Fruit fly (Drosophila melanogaster) whole organism: Measurements from ENCODE around the gene CG5078.

Experiments
- CG8478 ChIP-seq: fragments of >200 bp; optimal IDR thresholded peaks from 2 replicates; lab custom pipeline; 2018; ENCODE audit warnings: inconsistent platforms
- Dll ChIP-seq: fragments of >200 bp; optimal IDR thresholded peaks from 2 replicates; lab custom pipeline; 2017
- EcR ChIP-seq, 2 experiments: fragments of >200 bp; optimal IDR thresholded peaks; 2 replicates each; lab custom pipeline; 2017; ENCODE audit warnings: missing biosample characterization in 2 of 2, missing genetic modification characterization in 2 of 2, missing genetic modification reagents in 2 of 2
- pan ChIP-seq: fragments of >200 bp; optimal IDR thresholded peaks from 2 replicates; lab custom pipeline; 2017
- psq ChIP-seq: fragments of >200 bp; optimal IDR thresholded peaks from 2 replicates; lab custom pipeline; 2017
- usp ChIP-seq: fragments of >200 bp; optimal IDR thresholded peaks from 2 replicates; lab custom pipeline; 2017; ENCODE audit warnings: missing biosample characterization, missing genetic modification characterization, mixed read lengths

The CG5078 gene

DNA sequence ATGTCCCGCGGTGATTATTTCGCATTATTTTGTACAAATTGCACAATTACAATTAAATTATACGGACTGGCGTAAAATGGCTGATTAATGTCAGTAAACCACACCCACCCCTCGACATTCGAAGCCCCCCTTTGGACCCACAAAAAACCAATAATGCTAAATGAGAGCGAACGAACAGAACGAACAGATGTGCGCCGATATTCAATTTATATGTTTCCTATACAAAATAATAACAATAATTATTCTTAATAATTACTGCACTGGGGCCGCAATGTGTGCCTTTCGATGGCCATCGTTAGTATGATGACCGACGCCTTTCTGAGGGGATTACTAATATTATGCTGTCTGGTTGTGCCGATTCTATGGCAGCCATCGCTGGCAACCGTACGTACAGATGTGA lies 27.6 kb downstream of the CG5078 start, which contains the start of gene CG13250:
Gene CG13250, plus strand, starts transcription at position 301 of the 400 bp plus-strand sequence.
- TF ChIP-seq usp (no peak), pan (no peak), psq (no peak), CG8478 (lab: Kevin White, UChicago) (no peak), Dll (no peak), EcR (GFP tag; optimal IDR thresholded peaks at IDR 0.05; lab: Kevin White, UChicago) (no peak)

- no peak for TF ChIP-seq psq
- no peak for TF ChIP-seq Dll
- no peak for TF ChIP-seq pan
- TF ChIP-seq usp: no peak
- no peak for TF ChIP-seq EcR (GFP tag; optimal IDR thresholded peaks at IDR 0.05; lab: Kevin White, UChicago)
- TF ChIP-seq CG8478 (lab: Kevin White, UChicago): no peak
Measured at dm6 chr3L:20536919-20537318, 31.1 kb downstream of the CG5078 start.

dm6 chr3L:20537655-20538300 lies 31.9 kb downstream of the CG5078 start:
- TF ChIP-seq Dll: no peak
- no peak for TF ChIP-seq pan
- TF ChIP-seq usp: no peak
- TF ChIP-seq CG8478 (lab: Kevin White, UChicago): no peak
- no peak for TF ChIP-seq psq
- TF ChIP-seq EcR (GFP tag; optimal IDR thresholded peaks at IDR 0.05; lab: Kevin White, UChicago): no peak

DNA sequence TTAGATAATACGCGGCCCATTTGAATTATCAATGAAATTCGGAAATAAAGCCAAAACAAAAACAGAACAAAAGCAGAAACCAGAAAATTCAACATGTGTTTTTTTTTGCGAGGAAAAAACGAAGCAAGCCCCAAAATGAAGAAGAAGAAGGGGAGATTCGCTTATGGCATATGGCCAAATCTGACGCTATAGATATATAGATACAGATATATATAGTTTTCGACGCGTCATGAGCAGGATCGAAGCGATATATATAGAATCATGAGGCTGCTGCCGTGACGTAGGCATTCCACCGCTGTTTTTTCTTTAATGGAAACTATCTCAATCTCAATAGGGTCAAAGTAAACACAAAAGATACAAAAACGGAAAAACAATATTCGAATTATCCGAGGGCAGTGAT lies 32.6 kb downstream of the CG5078 start:
- TF ChIP-seq EcR (GFP tag; optimal IDR thresholded peaks at IDR 0.05; lab: Kevin White, UChicago) (no peak), CG8478 (lab: Kevin White, UChicago) (no peak), Dll (no peak), psq (no peak), pan (no peak), usp (no peak)

DNA sequence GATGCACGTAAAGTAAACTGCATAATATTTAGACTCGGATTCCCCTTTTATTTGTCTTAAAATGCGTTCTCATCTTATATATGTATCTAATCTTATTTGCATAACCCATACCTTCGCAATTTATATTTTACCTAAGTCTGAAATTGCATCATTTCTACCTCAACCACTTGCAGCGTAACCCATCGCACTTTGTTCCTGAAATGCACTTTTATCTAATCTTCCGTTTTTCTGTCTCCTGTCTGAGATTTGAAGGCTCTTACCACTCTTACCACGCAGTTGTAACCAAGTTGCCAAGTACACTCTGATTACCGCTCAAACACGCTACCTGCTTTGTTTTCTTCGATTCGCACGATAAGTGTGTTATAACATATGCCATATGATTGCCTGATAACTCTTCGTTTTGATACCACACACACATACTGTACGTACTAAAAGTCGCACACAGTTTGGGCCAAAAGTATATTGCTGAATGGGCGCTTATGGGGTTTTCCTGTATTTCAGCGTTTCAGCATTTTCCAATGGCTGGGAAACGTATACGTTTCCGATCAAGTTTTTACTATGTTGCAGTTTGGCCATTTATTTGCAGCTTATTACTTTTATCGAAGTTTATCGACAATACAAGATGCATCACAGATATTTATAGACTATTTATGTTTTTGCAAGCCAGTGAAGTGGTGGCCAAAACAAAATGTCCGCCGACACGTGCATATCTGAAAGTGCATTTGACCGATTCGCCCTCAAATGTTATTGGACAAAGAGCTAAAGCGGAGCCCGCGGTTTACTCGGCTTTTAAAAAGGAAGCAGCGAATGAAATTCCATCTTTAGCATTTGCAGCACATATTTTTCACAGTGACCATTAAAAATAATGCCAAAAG lies 33.5 kb downstream of the CG5078 start:
- TF ChIP-seq pan: no peak
- no peak for TF ChIP-seq EcR (GFP tag; optimal IDR thresholded peaks at IDR 0.05; lab: Kevin White, UChicago)
- no peak for TF ChIP-seq Dll
- TF ChIP-seq CG8478 (lab: Kevin White, UChicago): no peak
- TF ChIP-seq psq: no peak
- TF ChIP-seq usp: no peak

DNA sequence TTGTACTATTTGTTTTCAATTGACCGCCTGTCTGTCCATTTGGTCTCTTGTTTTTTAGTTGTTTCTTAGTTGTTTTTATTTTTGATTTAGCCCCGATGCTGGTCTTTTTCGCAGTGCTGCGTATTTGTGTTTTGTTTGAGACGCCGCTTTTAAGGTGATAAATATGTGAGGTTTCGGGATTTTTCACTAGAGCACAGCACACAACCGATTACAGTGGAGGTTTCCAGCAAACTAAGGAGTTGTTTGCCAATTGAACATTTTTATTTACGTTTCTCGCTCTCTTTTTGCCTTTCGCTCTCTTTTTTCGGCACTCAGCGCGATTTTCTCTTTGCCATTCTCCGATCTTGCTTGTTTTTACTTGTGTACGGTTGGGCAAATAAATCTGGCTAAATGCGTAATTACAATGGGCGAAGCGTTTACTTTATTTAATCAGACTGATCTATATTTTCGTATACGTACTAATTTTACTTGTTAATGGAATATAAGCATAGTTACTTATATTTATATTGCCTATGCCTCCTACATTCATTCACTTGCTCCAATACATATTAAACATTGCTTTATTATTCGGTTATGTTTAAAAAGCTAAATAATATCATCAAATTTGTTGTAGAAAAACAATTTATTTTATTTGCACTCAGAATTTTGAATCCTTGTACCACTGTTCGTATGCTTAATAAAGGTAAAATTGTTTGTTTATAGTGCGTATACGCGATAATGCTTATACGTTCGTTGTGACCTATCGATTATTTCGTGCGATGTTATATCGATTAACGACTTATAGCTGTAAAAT lies 34.5 kb downstream of the CG5078 start, which contains the start of gene Rcd2:
Gene Rcd2, minus strand, starts transcription at position 236 of the 793 bp plus-strand sequence.
- TF ChIP-seq CG8478 (lab: Kevin White, UChicago) (no peak), psq (no peak), usp (no peak), pan (no peak), EcR (GFP tag; optimal IDR thresholded peaks at IDR 0.05; lab: Kevin White, UChicago) (no peak), Dll (no peak)

DNA sequence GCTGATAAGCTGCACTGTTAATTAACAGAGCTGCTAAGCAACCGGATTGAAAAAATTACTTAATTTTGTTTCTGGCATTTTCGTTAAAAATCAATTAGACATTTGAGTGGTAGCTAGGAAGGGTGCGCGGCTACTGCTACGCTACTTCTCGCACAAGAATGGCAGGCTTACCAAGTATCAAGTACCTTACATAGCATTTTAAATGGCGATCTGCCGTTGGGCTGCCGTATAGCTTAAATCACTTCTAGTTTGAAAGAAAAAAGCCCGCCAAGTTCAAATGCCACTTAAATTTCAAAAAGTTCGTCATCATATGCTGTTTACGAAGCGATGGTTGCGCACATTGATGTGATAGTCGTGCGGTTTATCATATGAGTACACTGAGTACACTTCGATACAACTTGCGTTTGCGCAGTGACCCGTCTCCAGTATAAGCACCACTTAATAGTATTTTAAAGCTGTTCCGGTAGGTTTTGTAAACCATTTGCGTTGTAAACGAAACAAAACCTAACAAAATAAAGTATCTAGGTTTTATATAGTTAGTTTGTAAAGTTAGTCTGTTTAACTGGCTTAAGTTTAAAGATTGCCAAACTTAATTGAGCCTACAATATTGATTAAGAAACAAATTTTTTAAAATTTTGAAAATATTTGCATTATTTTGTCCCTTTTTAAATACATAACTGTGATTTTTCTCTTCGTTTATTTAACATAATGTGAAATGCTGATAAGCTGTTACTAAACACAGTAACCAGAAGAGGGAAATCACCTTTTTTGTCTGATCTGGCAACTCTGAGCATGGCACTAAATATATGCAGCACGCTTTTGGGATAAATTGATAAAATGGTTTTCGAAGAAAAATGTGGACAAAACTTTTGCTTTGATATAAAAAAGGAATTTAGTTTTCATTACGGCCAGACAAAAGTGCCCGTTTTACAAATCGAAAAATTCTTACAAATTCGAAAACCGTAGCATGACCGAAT lies 35.4 kb downstream of the CG5078 start:
- TF ChIP-seq usp (no peak), EcR (GFP tag; optimal IDR thresholded peaks at IDR 0.05; lab: Kevin White, UChicago) (no peak), psq (no peak), pan (no peak), Dll (no peak), CG8478 (lab: Kevin White, UChicago) (no peak)

- TF ChIP-seq pan (no peak), psq (no peak), Dll (no peak), CG8478 (lab: Kevin White, UChicago) (no peak), usp (no peak), EcR (GFP tag; optimal IDR thresholded peaks at IDR 0.05; lab: Kevin White, UChicago) (no peak)
Measured at dm6 chr3L:20548201-20548854, 42.5 kb downstream of the CG5078 start.

DNA sequence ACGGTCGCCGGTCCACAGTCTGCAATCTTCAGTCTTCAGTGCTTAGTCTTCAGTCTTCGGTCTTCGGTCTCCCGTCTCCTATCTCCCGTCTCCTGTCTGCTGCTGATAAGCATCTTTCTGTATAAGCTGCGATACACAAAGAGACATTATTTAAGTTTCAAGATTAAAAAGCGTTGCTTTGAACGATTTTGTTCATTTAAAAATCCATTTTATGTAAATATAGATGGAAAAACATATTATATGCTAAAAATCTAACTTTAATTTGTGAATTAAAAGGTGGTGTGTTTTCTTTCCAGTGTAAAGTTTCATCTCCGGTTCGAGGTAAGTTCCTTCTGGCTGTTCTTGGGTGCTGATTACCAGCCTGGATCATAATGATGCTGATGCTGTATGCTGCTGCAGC lies 43.5 kb downstream of the CG5078 start:
- TF ChIP-seq usp (no peak), CG8478 (lab: Kevin White, UChicago) (no peak), psq (no peak), Dll (no peak), EcR (GFP tag; optimal IDR thresholded peaks at IDR 0.05; lab: Kevin White, UChicago) (no peak), pan (no peak)

- TF ChIP-seq pan (no peak), EcR (GFP tag; optimal IDR thresholded peaks at IDR 0.05; lab: Kevin White, UChicago) (no peak), psq (no peak)
Measured at dm6 chr3L:20551862-20552261, 46.0 kb downstream of the CG5078 start.

dm6 chr3L:20556371-20556770 lies 50.5 kb downstream of the CG5078 start:
- no peak for TF ChIP-seq EcR (GFP tag; optimal IDR thresholded peaks at IDR 0.05; lab: Kevin White, UChicago)
- no peak for TF ChIP-seq CG8478 (lab: Kevin White, UChicago)
- no peak for TF ChIP-seq Dll
- TF ChIP-seq psq: no peak
- no peak for TF ChIP-seq usp
- TF ChIP-seq pan: no peak
